Fruit fly (Drosophila melanogaster) Kc167 (cell line): Measurements from ENCODE around the gene Pdxk.

Source experiments
- Myc ChIP-seq: fragments of >200 bp; optimal IDR thresholded peaks from 2 replicates; lab custom pipeline; 2017; ENCODE audit warnings: missing external identifiers
- Sin3A ChIP-seq: fragments of >200 bp; optimal IDR thresholded peaks from 2 replicates; lab custom pipeline; 2018; ENCODE audit warnings: missing external identifiers
- h ChIP-seq: fragments of >200 bp; optimal IDR thresholded peaks from 3 replicates; lab custom pipeline; 2018; ENCODE audit warnings: missing external identifiers
- insv ChIP-seq: fragments of >200 bp; optimal IDR thresholded peaks from 3 replicates; lab custom pipeline; 2018; ENCODE audit warnings: missing external identifiers
- psq ChIP-seq: fragments of >200 bp; optimal IDR thresholded peaks from 2 replicates; lab custom pipeline; 2017; ENCODE audit warnings: missing external identifiers
- ttk ChIP-seq: sonication (Bioruptor generic); optimal IDR thresholded peaks from 2 replicates; lab custom pipeline; 2017; ENCODE audit warnings: missing external identifiers

- TF ChIP-seq Sin3A (lab: Kevin White, UChicago) (no peak), h (lab: Kevin White, UChicago) (no peak), ttk (lab: Kevin White, UChicago) (no peak), psq (lab: Kevin White, UChicago) (no peak), insv (lab: Kevin White, UChicago) (no peak), Myc (lab: Kevin White, UChicago) (no peak)
Observed at dm6 chr3L:9337942-9338468, 22.1 kb upstream of the Pdxk start.
